Fruit fly (Drosophila melanogaster) whole organism, embryonic: Measurements from ENCODE around the gene CG44040.

Experiments used
- CG10209 ChIP-seq: fragments of 200-800 bp; sonication (Bioruptor generic); optimal IDR thresholded peaks from 3 replicates; lab custom pipeline; 2017; ENCODE audit warnings: missing biosample characterization, mild to moderate bottlenecking, missing genetic modification characterization, missing genetic modification reagents
- CG10654 ChIP-seq: fragments of 200-800 bp; sonication (Bioruptor generic); optimal IDR thresholded peaks from 2 replicates; lab custom pipeline; 2016; ENCODE audit warnings: missing biosample characterization, missing genetic modification characterization
- CG11456 ChIP-seq: fragments of 200-800 bp; sonication (Bioruptor generic); IDR thresholded peaks from 3 replicates; pipeline ENCODE4 v1.3.6; 2022; ENCODE audit warnings: missing biosample characterization, missing genetic modification characterization
- CG12942 ChIP-seq: fragments of 200-800 bp; sonication (Bioruptor generic); optimal IDR thresholded peaks from 3 replicates; lab custom pipeline; 2016; ENCODE audit warnings: missing biosample characterization, missing genetic modification characterization
- CG13287 ChIP-seq: fragments of 200-800 bp; sonication (Bioruptor generic); IDR thresholded peaks from 2 replicates; pipeline ENCODE4 v1.3.6; 2022; ENCODE audit warnings: missing biosample characterization, missing genetic modification characterization; ENCODE audit not compliant: partially characterized antibody
- CG13424 ChIP-seq: fragments of 200-800 bp; sonication (Bioruptor generic); optimal IDR thresholded peaks from 2 replicates; lab custom pipeline; 2019; ENCODE audit warnings: missing biosample characterization, mild to moderate bottlenecking, missing genetic modification characterization, moderate library complexity
- CG13624 ChIP-seq: fragments of 200-800 bp; sonication (Bioruptor generic); optimal IDR thresholded peaks from 2 replicates; lab custom pipeline; 2016; ENCODE audit warnings: missing biosample characterization, missing genetic modification characterization
- CG15269 ChIP-seq: fragments of 200-800 bp; sonication (Bioruptor generic); optimal IDR thresholded peaks from 2 replicates; lab custom pipeline; 2018; ENCODE audit warnings: missing biosample characterization, mild to moderate bottlenecking, missing genetic modification characterization, moderate library complexity
- CG15514 ChIP-seq: fragments of 200-800 bp; sonication (Bioruptor generic); optimal IDR thresholded peaks from 3 replicates; lab custom pipeline; 2017; ENCODE audit warnings: missing biosample characterization, missing genetic modification characterization, mild to moderate bottlenecking, moderate library complexity, missing genetic modification reagents
- CG1603 ChIP-seq: fragments of 200-800 bp; sonication (Bioruptor generic); optimal IDR thresholded peaks from 2 replicates; lab custom pipeline; 2019; ENCODE audit warnings: missing biosample characterization, mild to moderate bottlenecking, missing genetic modification characterization, moderate library complexity
- CG17359 ChIP-seq: fragments of 200-800 bp; sonication (Bioruptor generic); optimal IDR thresholded peaks from 3 replicates; lab custom pipeline; 2018; ENCODE audit warnings: missing biosample characterization, mild to moderate bottlenecking, missing genetic modification characterization, moderate library complexity
- CG17361 ChIP-seq: fragments of 200-800 bp; sonication (Bioruptor generic); IDR thresholded peaks from 3 replicates; pipeline ENCODE4 v1.3.6; 2022; ENCODE audit warnings: missing biosample characterization, missing genetic modification characterization
- CG17829 ChIP-seq: fragments of 200-800 bp; optimal IDR thresholded peaks from 2 replicates; lab custom pipeline; 2019; ENCODE audit warnings: missing biosample characterization, mild to moderate bottlenecking, missing genetic modification characterization, moderate library complexity
- CG18764 ChIP-seq: fragments of 200-800 bp; sonication (Bioruptor generic); optimal IDR thresholded peaks from 3 replicates; lab custom pipeline; 2016; ENCODE audit warnings: missing biosample characterization, missing genetic modification characterization
- CG30020 ChIP-seq: fragments of 200-800 bp; optimal IDR thresholded peaks from 2 replicates; lab custom pipeline; 2019; ENCODE audit warnings: missing biosample characterization, mild to moderate bottlenecking, missing genetic modification characterization, moderate library complexity
- CG33557 ChIP-seq: fragments of 200-800 bp; sonication (Bioruptor generic); optimal IDR thresholded peaks from 2 replicates; lab custom pipeline; 2019; ENCODE audit warnings: missing biosample characterization, mild to moderate bottlenecking, missing genetic modification characterization, moderate library complexity
- CG34224 ChIP-seq: fragments of 200-800 bp; sonication (Bioruptor generic); IDR thresholded peaks from 3 replicates; pipeline ENCODE4 v1.3.6; 2022; ENCODE audit warnings: missing biosample characterization, missing genetic modification characterization; ENCODE audit not compliant: partially characterized antibody
- CG43689 ChIP-seq: fragments of 200-800 bp; sonication (Bioruptor generic); IDR thresholded peaks from 2 replicates; pipeline ENCODE4 v1.3.6; 2022; ENCODE audit warnings: missing biosample characterization, missing genetic modification characterization
- CG5180 ChIP-seq: fragments of 200-800 bp; sonication (Bioruptor generic); optimal IDR thresholded peaks from 3 replicates; lab custom pipeline; 2017; ENCODE audit warnings: missing biosample characterization, missing genetic modification characterization, mild to moderate bottlenecking, moderate library complexity, missing genetic modification reagents
- CG6683 ChIP-seq: fragments of 200-800 bp; sonication (Bioruptor generic); optimal IDR thresholded peaks from 2 replicates; lab custom pipeline; 2017; ENCODE audit warnings: missing biosample characterization, mild to moderate bottlenecking, missing genetic modification characterization, missing genetic modification reagents
- CG7786 ChIP-seq: fragments of 200-800 bp; sonication (Bioruptor generic); optimal IDR thresholded peaks from 2 replicates; lab custom pipeline; 2016; ENCODE audit warnings: missing biosample characterization, missing genetic modification characterization
- CG8281 ChIP-seq: fragments of 200-800 bp; sonication (Bioruptor generic); optimal IDR thresholded peaks from 2 replicates; lab custom pipeline; 2018; ENCODE audit warnings: missing biosample characterization, mild to moderate bottlenecking, missing genetic modification characterization, moderate library complexity
- CG8388 ChIP-seq: fragments of 200-800 bp; sonication (Bioruptor generic); optimal IDR thresholded peaks from 2 replicates; lab custom pipeline; 2019; ENCODE audit warnings: missing biosample characterization, mild to moderate bottlenecking, missing genetic modification characterization, moderate library complexity
- CG9437 ChIP-seq: fragments of 200-800 bp; sonication (Bioruptor generic); optimal IDR thresholded peaks from 2 replicates; lab custom pipeline; 2018; ENCODE audit warnings: missing biosample characterization, mild to moderate bottlenecking, missing genetic modification characterization
- HLH54F ChIP-seq: fragments of 200-800 bp; sonication (Bioruptor generic); optimal IDR thresholded peaks from 3 replicates; lab custom pipeline; 2016; ENCODE audit warnings: missing biosample characterization, missing genetic modification characterization
- HmgD ChIP-seq: fragments of 200-800 bp; sonication (Bioruptor generic); optimal IDR thresholded peaks from 3 replicates; lab custom pipeline; 2016; ENCODE audit warnings: missing biosample characterization, missing genetic modification characterization
- Hsf ChIP-seq: fragments of 200-800 bp; sonication (Bioruptor generic); optimal IDR thresholded peaks from 3 replicates; lab custom pipeline; 2016; ENCODE audit warnings: missing biosample characterization, missing genetic modification characterization
- Max ChIP-seq: fragments of 200-800 bp; sonication (Bioruptor generic); optimal IDR thresholded peaks from 2 replicates; lab custom pipeline; 2016; ENCODE audit warnings: missing biosample characterization, mild to moderate bottlenecking, missing genetic modification characterization
- Mrtf ChIP-seq: fragments of 200-800 bp; sonication (Bioruptor generic); IDR thresholded peaks from 3 replicates; pipeline ENCODE4 v1.3.6; 2022; ENCODE audit warnings: missing biosample characterization, missing genetic modification characterization
- Nf-YC ChIP-seq: fragments of 200-800 bp; optimal IDR thresholded peaks from 3 replicates; lab custom pipeline; 2019; ENCODE audit warnings: missing biosample characterization, mild to moderate bottlenecking, missing genetic modification characterization, moderate library complexity
- Oaz ChIP-seq: fragments of 200-800 bp; sonication (Bioruptor generic); IDR thresholded peaks from 2 replicates; pipeline ENCODE4 v1.3.6; 2022; ENCODE audit warnings: missing biosample characterization, missing genetic modification characterization
- Sox102F ChIP-seq: fragments of 200-800 bp; sonication (Bioruptor generic); optimal IDR thresholded peaks from 2 replicates; lab custom pipeline; 2018; ENCODE audit warnings: missing biosample characterization, mild to moderate bottlenecking, missing genetic modification characterization, moderate library complexity
- Stat92E ChIP-seq, 3 experiments: fragments of >200 bp in 2 of 3; fragments of 200-800 bp in 1 of 3; sonication (Bioruptor generic) in 1 of 3; optimal IDR thresholded peaks; 2 replicates each; lab custom pipeline; 2017 to 2019; ENCODE audit warnings: missing biosample characterization in 3 of 3, missing genetic modification characterization in 3 of 3, mild to moderate bottlenecking in 1 of 3, moderate library complexity in 1 of 3
- ab ChIP-seq: fragments of 200-800 bp; sonication (Bioruptor generic); optimal IDR thresholded peaks from 2 replicates; lab custom pipeline; 2016; ENCODE audit warnings: missing biosample characterization, missing genetic modification characterization
- ac ChIP-seq: fragments of 200-800 bp; sonication (Bioruptor generic); optimal IDR thresholded peaks from 3 replicates; lab custom pipeline; 2017; ENCODE audit warnings: missing biosample characterization, mild to moderate bottlenecking, missing genetic modification characterization
- al ChIP-seq: fragments of 200-800 bp; sonication (Bioruptor generic); IDR thresholded peaks from 2 replicates; pipeline ENCODE4 v1.3.6; 2022; ENCODE audit warnings: missing biosample characterization, missing genetic modification characterization
- ase ChIP-seq: fragments of 200-800 bp; sonication (Bioruptor generic); IDR thresholded peaks from 3 replicates; pipeline ENCODE4 v1.3.6; 2022; ENCODE audit warnings: missing biosample characterization, missing genetic modification characterization
- bab2 ChIP-seq: fragments of 200-800 bp; sonication (Bioruptor generic); optimal IDR thresholded peaks from 2 replicates; lab custom pipeline; 2016; ENCODE audit warnings: missing biosample characterization, missing genetic modification characterization
- crp ChIP-seq, 2 experiments: fragments of 200-800 bp; sonication (Bioruptor generic); optimal IDR thresholded peaks; 2 replicates in 1 of 2; 3 replicates in 1 of 2; lab custom pipeline; 2017; ENCODE audit warnings: missing biosample characterization in 2 of 2, missing genetic modification characterization in 2 of 2, mild to moderate bottlenecking in 1 of 2, moderate library complexity in 1 of 2
- da ChIP-seq: fragments of 200-800 bp; sonication (Bioruptor generic); optimal IDR thresholded peaks from 2 replicates; lab custom pipeline; 2016; ENCODE audit warnings: missing biosample characterization, missing genetic modification characterization
- grau ChIP-seq: fragments of 200-800 bp; optimal IDR thresholded peaks from 3 replicates; lab custom pipeline; 2019; ENCODE audit warnings: missing biosample characterization, mild to moderate bottlenecking, missing genetic modification characterization, moderate library complexity
- h ChIP-seq: fragments of >200 bp; optimal IDR thresholded peaks from 2 replicates; lab custom pipeline; 2017
- kay ChIP-seq: fragments of 200-800 bp; sonication (Bioruptor generic); optimal IDR thresholded peaks from 2 replicates; lab custom pipeline; 2016; ENCODE audit warnings: missing biosample characterization, missing genetic modification characterization
- lbe ChIP-seq: fragments of 200-800 bp; sonication (Bioruptor generic); optimal IDR thresholded peaks from 2 replicates; lab custom pipeline; 2016; ENCODE audit warnings: missing biosample characterization, mild to moderate bottlenecking, missing genetic modification characterization
- org-1 ChIP-seq: fragments of 200-800 bp; sonication (Bioruptor generic); optimal IDR thresholded peaks from 2 replicates; lab custom pipeline; 2017; ENCODE audit warnings: missing biosample characterization, missing genetic modification characterization
- phol ChIP-seq: fragments of 200-800 bp; sonication (Bioruptor generic); optimal IDR thresholded peaks from 3 replicates; lab custom pipeline; 2018; ENCODE audit warnings: missing biosample characterization, mild to moderate bottlenecking, missing genetic modification characterization, moderate library complexity
- pzg ChIP-seq: fragments of 200-800 bp; sonication (Bioruptor generic); optimal IDR thresholded peaks from 3 replicates; lab custom pipeline; 2018; ENCODE audit warnings: missing biosample characterization, mild to moderate bottlenecking, missing genetic modification characterization, moderate library complexity
- ranshi ChIP-seq: fragments of 200-800 bp; sonication (Bioruptor generic); IDR thresholded peaks from 2 replicates; pipeline ENCODE4 v1.3.6; 2022; ENCODE audit warnings: missing biosample characterization, missing genetic modification characterization
- rib ChIP-seq: fragments of 200-800 bp; sonication (Bioruptor generic); IDR thresholded peaks from 2 replicates; pipeline ENCODE4 v1.3.6; 2022; ENCODE audit warnings: missing biosample characterization, missing genetic modification characterization
- row ChIP-seq: fragments of 200-800 bp; sonication (Bioruptor generic); IDR thresholded peaks from 3 replicates; pipeline ENCODE4 v1.3.6; 2022; ENCODE audit warnings: missing biosample characterization, missing genetic modification characterization
- sens ChIP-seq: fragments of 200-800 bp; sonication (Bioruptor generic); peaks from one replicate; lab custom pipeline; 2016; ENCODE audit warnings: missing biosample characterization, missing genetic modification characterization
- unpg ChIP-seq: fragments of 200-800 bp; sonication (Bioruptor generic); optimal IDR thresholded peaks from 3 replicates; lab custom pipeline; 2018; ENCODE audit warnings: missing biosample characterization, mild to moderate bottlenecking, missing genetic modification characterization, moderate library complexity

CG44040 gene

DNA sequence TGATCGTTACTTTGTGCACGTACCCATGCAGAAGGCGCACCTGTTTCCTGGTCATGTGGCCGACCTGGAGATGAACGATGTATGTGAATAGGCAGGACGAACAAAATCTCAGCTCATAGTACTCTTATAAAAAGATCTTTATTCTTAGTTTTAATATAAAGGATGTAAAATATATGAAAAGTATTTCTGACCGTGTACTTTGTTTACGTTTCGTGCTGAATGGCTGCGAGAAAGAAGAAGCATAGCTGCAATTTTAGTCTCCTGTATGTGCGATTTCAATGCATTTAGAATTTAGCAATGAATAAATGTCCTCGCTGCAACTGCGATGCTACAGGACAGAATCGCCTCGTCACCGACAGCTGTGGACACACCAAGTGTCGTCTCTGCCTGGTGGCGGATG, 27.6 kb downstream of the CG44040 start, which contains the start of the genes CG42726 and CG42727 (continued):
- TF ChIP-seq CG13287 (no peak; the same call in 1 of the 2 replicates), HmgD (no peak), CG9437 (no peak), unpg (peak; percentile 50), Nf-YC (tag; lab: Kevin White, UChicago) (no peak), CG12942 (GFP tag; lab: Kevin White, UChicago) (no peak), HLH54F (GFP tag; lab: Kevin White, UChicago) (peak; percentile 13), da (GFP tag; lab: Kevin White, UChicago) (no peak), CG17829 (tag; lab: Kevin White, UChicago) (peak; percentile 42), CG18764 (GFP tag; lab: Kevin White, UChicago) (no peak), CG8281 (tag; lab: Kevin White, UChicago) (no peak), CG13624 (GFP tag; lab: Kevin White, UChicago) (no peak), ase (GFP tag; lab: Robert Waterston, UW) (no peak), crp (GFP tag; optimal IDR thresholded peaks at IDR 0.05; lab: Kevin White, UChicago) (peak in 1 of 2 experiments; percentile 62), ac (no peak), bab2 (GFP tag; lab: Kevin White, UChicago) (no peak), CG11456 (GFP tag; lab: Robert Waterston, UW) (no peak), Sox102F (no peak), kay (GFP tag; lab: Kevin White, UChicago) (no peak), CG15269 (peak; percentile 18), Mrtf (GFP tag; lab: Robert Waterston, UW) (0 out of 3 replicates have a peak, but pooled peaks have one; percentile 12), Oaz (GFP tag; lab: Robert Waterston, UW) (peak; percentile 11; the same call in 1 of the 2 replicates), CG13424 (peak; percentile 42), CG34224 (GFP tag; lab: Robert Waterston, UW) (no peak), al (GFP tag; lab: Robert Waterston, UW) (no peak), phol (tag; lab: Kevin White, UChicago) (peak; percentile 47), CG30020 (tag; lab: Kevin White, UChicago) (no peak), CG10209 (no peak), CG6683 (GFP tag; lab: Kevin White, UChicago) (no peak), h (lab: Kevin White, UChicago) (no peak)
- TF ChIP-seq, all 482 proteins: peak for 131

DNA sequence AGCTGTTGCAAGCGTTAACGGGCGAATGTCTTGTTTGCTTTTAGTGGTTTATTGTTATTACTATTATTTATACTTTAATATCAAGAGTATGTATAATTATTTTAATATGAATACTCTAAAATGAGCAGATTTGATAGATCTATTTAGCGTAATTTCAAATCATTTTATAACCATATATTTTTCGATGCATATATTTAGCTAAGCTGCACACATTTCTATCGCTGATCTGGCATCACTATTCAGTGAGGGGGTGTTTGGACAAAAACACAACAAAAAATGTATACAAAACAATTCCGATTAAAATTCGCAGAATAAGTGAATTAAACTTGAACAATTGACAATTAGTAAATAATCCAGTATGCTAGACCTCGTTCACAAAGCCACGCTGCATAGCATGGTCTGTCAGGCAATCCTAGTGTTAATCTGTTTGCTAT, 30.8 kb downstream of the CG44040 start, which contains the start of the genes Trs33 and Tmtc4:
TSS of gene Trs33 (minus strand) at position 3 of the 434 bp plus-strand sequence.
TSS of gene Tmtc4 (plus strand) at position 233 of the 434 bp plus-strand sequence.
- no peak for TF ChIP-seq rib
- no peak for TF ChIP-seq ranshi (GFP tag; lab: Robert Waterston, UW)
- TF ChIP-seq CG8388 (GFP tag; lab: Kevin White, UChicago), result peak; percentile 35
- peak; percentile 67 for TF ChIP-seq sens (GFP tag; lab: Kevin White, UChicago)
- no peak for TF ChIP-seq Max (GFP tag; lab: Kevin White, UChicago)
- peak; percentile 37 for TF ChIP-seq pzg (GFP tag; lab: Kevin White, UChicago)
- TF ChIP-seq CG1603, result peak; percentile 43
- TF ChIP-seq grau (tag; lab: Kevin White, UChicago), result peak; percentile 49
- peak; percentile 70 for TF ChIP-seq CG5180 (GFP tag; lab: Kevin White, UChicago)
- TF ChIP-seq CG33557 (GFP tag; lab: Kevin White, UChicago), result peak; percentile 34
- TF ChIP-seq Hsf (GFP tag; lab: Kevin White, UChicago), result peak; percentile 21
- TF ChIP-seq lbe (GFP tag; lab: Kevin White, UChicago), result peak; percentile 55
- TF ChIP-seq row (GFP tag; lab: Robert Waterston, UW), result peak; percentile 85
- TF ChIP-seq ab (GFP tag; lab: Kevin White, UChicago), result no peak
- TF ChIP-seq CG17359, result peak; percentile 28
- peak; percentile 20 for TF ChIP-seq CG10654 (GFP tag; lab: Kevin White, UChicago)
- TF ChIP-seq Stat92E (GFP tag; optimal IDR thresholded peaks at IDR 0.05; lab: Kevin White, UChicago), result peak in 1 of 3 experiments; percentile 36
- TF ChIP-seq CG43689 (GFP tag; lab: Robert Waterston, UW), result no peak
- peak; percentile 61 for TF ChIP-seq CG15514 (GFP tag; lab: Kevin White, UChicago)
- TF ChIP-seq CG7786, result no peak
- TF ChIP-seq org-1 (GFP tag; lab: Kevin White, UChicago), result no peak
- peak; percentile 57; the same call in 2 of the 3 replicates for TF ChIP-seq CG17361 (GFP tag; lab: Robert Waterston, UW)
